Fruit fly (Drosophila melanogaster) whole organism, embryonic: ENCODE measurements around the gene CG5068.

Experiments used
- ATbp ChIP-seq: fragments of 200-800 bp; sonication (Bioruptor generic); optimal IDR thresholded peaks from 2 replicates; lab custom pipeline; 2017; ENCODE audit warnings: missing biosample characterization, mild to moderate bottlenecking, missing genetic modification characterization, missing genetic modification reagents
- Blimp-1 ChIP-seq: fragments of 200-800 bp; sonication (Bioruptor generic); optimal IDR thresholded peaks from 3 replicates; lab custom pipeline; 2018; ENCODE audit warnings: missing biosample characterization, missing genetic modification characterization, mild to moderate bottlenecking, moderate library complexity, missing genetic modification reagents
- CG10274 ChIP-seq: fragments of 200-800 bp; sonication (Bioruptor generic); optimal IDR thresholded peaks from 3 replicates; lab custom pipeline; 2017; ENCODE audit warnings: missing biosample characterization, mild to moderate bottlenecking, missing genetic modification characterization
- CG10462 ChIP-seq: fragments of 200-800 bp; sonication (Bioruptor generic); optimal IDR thresholded peaks from 2 replicates; lab custom pipeline; 2016; ENCODE audit warnings: missing biosample characterization, missing genetic modification characterization
- CG16815 ChIP-seq: fragments of 200-800 bp; sonication (Bioruptor generic); optimal IDR thresholded peaks from 3 replicates; lab custom pipeline; 2017; ENCODE audit warnings: missing biosample characterization, mild to moderate bottlenecking, missing genetic modification characterization
- CG17385 ChIP-seq: fragments of 200-800 bp; sonication (Bioruptor generic); optimal IDR thresholded peaks from 3 replicates; lab custom pipeline; 2018; ENCODE audit warnings: missing biosample characterization, mild to moderate bottlenecking, missing genetic modification characterization
- CG4707 ChIP-seq: fragments of 200-800 bp; sonication (Bioruptor generic); optimal IDR thresholded peaks from 2 replicates; lab custom pipeline; 2018; ENCODE audit warnings: missing biosample characterization, mild to moderate bottlenecking, missing genetic modification characterization, moderate library complexity
- CG5180 ChIP-seq: fragments of 200-800 bp; sonication (Bioruptor generic); optimal IDR thresholded peaks from 3 replicates; lab custom pipeline; 2017; ENCODE audit warnings: missing biosample characterization, missing genetic modification characterization, mild to moderate bottlenecking, moderate library complexity, missing genetic modification reagents
- CG6254 ChIP-seq: fragments of 200-800 bp; sonication (Bioruptor generic); optimal IDR thresholded peaks from 3 replicates; lab custom pipeline; 2017; ENCODE audit warnings: mild to moderate bottlenecking, missing biosample characterization, missing genetic modification reagents, missing genetic modification characterization
- CG6683 ChIP-seq: fragments of 200-800 bp; sonication (Bioruptor generic); optimal IDR thresholded peaks from 2 replicates; lab custom pipeline; 2017; ENCODE audit warnings: missing biosample characterization, mild to moderate bottlenecking, missing genetic modification characterization, missing genetic modification reagents
- CG7745 ChIP-seq: fragments of 200-800 bp; sonication (Bioruptor generic); optimal IDR thresholded peaks from 2 replicates; lab custom pipeline; 2018; ENCODE audit warnings: missing biosample characterization, mild to moderate bottlenecking, missing genetic modification characterization, moderate library complexity
- CG7786 ChIP-seq: fragments of 200-800 bp; sonication (Bioruptor generic); optimal IDR thresholded peaks from 2 replicates; lab custom pipeline; 2016; ENCODE audit warnings: missing biosample characterization, missing genetic modification characterization
- CG8478 ChIP-seq: fragments of >200 bp; optimal IDR thresholded peaks from 2 replicates; lab custom pipeline; 2018
- CG9876 ChIP-seq: fragments of 200-800 bp; sonication (Bioruptor generic); optimal IDR thresholded peaks from 2 replicates; lab custom pipeline; 2016; ENCODE audit warnings: missing biosample characterization, missing genetic modification characterization
- D ChIP-seq, 2 experiments: fragments of 200-800 bp in 1 of 2; fragments of >200 bp in 1 of 2; sonication (Bioruptor generic) in 1 of 2; optimal IDR thresholded peaks; 2 replicates in 1 of 2; 3 replicates in 1 of 2; lab custom pipeline; 2017; ENCODE audit warnings: mild to moderate bottlenecking in 1 of 2, missing biosample characterization in 1 of 2, missing genetic modification characterization in 1 of 2, missing genetic modification reagents in 1 of 2
- D19B ChIP-seq: fragments of 200-800 bp; sonication (Bioruptor generic); optimal IDR thresholded peaks from 2 replicates; lab custom pipeline; 2017; ENCODE audit warnings: missing biosample characterization, mild to moderate bottlenecking, missing genetic modification characterization
- Deaf1 ChIP-seq: fragments of 200-800 bp; optimal IDR thresholded peaks from 3 replicates; lab custom pipeline; 2019; ENCODE audit warnings: missing biosample characterization, mild to moderate bottlenecking, missing genetic modification characterization, moderate library complexity
- Dip3 ChIP-seq: fragments of 200-800 bp; sonication (Bioruptor generic); optimal IDR thresholded peaks from 3 replicates; lab custom pipeline; 2016; ENCODE audit warnings: missing biosample characterization, missing genetic modification characterization
- Dp ChIP-seq: fragments of 200-800 bp; sonication (Bioruptor generic); optimal IDR thresholded peaks from 2 replicates; lab custom pipeline; 2018; ENCODE audit warnings: missing biosample characterization, mild to moderate bottlenecking, missing genetic modification characterization, moderate library complexity
- HLH4C ChIP-seq: fragments of 200-800 bp; sonication (Bioruptor generic); IDR thresholded peaks from 3 replicates; pipeline ENCODE4 v1.3.6; 2022; ENCODE audit warnings: missing biosample characterization, missing genetic modification characterization; ENCODE audit not compliant: partially characterized antibody
- Myb ChIP-seq: fragments of 200-800 bp; sonication (Bioruptor generic); optimal IDR thresholded peaks from 2 replicates; lab custom pipeline; 2016; ENCODE audit warnings: missing biosample characterization, missing genetic modification characterization
- Ravus ChIP-seq: fragments of 200-800 bp; sonication (Bioruptor generic); IDR thresholded peaks from 2 replicates; pipeline ENCODE4 v1.3.6; 2022; ENCODE audit warnings: missing biosample characterization, missing genetic modification characterization
- Six4 ChIP-seq: fragments of 200-800 bp; sonication (Bioruptor generic); optimal IDR thresholded peaks from 2 replicates; lab custom pipeline; 2016; ENCODE audit warnings: missing biosample characterization, missing genetic modification characterization
- Xbp1 ChIP-seq: fragments of 200-800 bp; sonication (Bioruptor generic); optimal IDR thresholded peaks from 3 replicates; lab custom pipeline; 2016; ENCODE audit warnings: missing biosample characterization, mild to moderate bottlenecking, missing genetic modification characterization
- Xrp1 ChIP-seq: fragments of 200-800 bp; sonication (Bioruptor generic); IDR thresholded peaks from 2 replicates; pipeline ENCODE4 v1.3.6; 2022; ENCODE audit warnings: missing biosample characterization, missing genetic modification characterization
- ac ChIP-seq: fragments of 200-800 bp; sonication (Bioruptor generic); optimal IDR thresholded peaks from 3 replicates; lab custom pipeline; 2017; ENCODE audit warnings: missing biosample characterization, mild to moderate bottlenecking, missing genetic modification characterization
- ase ChIP-seq: fragments of 200-800 bp; sonication (Bioruptor generic); IDR thresholded peaks from 3 replicates; pipeline ENCODE4 v1.3.6; 2022; ENCODE audit warnings: missing biosample characterization, missing genetic modification characterization
- ci ChIP-seq: fragments of 200-800 bp; sonication (Bioruptor generic); IDR thresholded peaks from 3 replicates; pipeline ENCODE4 v1.3.6; 2022; ENCODE audit warnings: missing biosample characterization, missing genetic modification characterization
- crol ChIP-seq: fragments of 200-800 bp; sonication (Bioruptor generic); IDR thresholded peaks from 2 replicates; pipeline ENCODE4 v1.3.6; 2022; ENCODE audit warnings: missing biosample characterization, missing genetic modification characterization
- dimm ChIP-seq: fragments of 200-800 bp; sonication (Bioruptor generic); IDR thresholded peaks from 2 replicates; pipeline ENCODE4 v1.3.6; 2022; ENCODE audit warnings: missing biosample characterization, missing genetic modification characterization
- disco-r ChIP-seq: fragments of 200-800 bp; sonication (Bioruptor generic); optimal IDR thresholded peaks from 2 replicates; lab custom pipeline; 2016; ENCODE audit warnings: missing biosample characterization, missing genetic modification characterization
- dmrt11E ChIP-seq: fragments of 200-800 bp; sonication (Bioruptor generic); optimal IDR thresholded peaks from 3 replicates; lab custom pipeline; 2018; ENCODE audit warnings: missing biosample characterization, mild to moderate bottlenecking, missing genetic modification characterization, moderate library complexity
- dmrt99B ChIP-seq: fragments of 200-800 bp; sonication (Bioruptor generic); optimal IDR thresholded peaks from 2 replicates; lab custom pipeline; 2018; ENCODE audit warnings: missing biosample characterization, mild to moderate bottlenecking, missing genetic modification characterization, moderate library complexity
- esg ChIP-seq: fragments of 200-800 bp; sonication (Bioruptor generic); conservative IDR thresholded peaks from 2 replicates; pipeline ENCODE4 v1.3.6; 2022; ENCODE audit warnings: missing biosample characterization, missing genetic modification characterization
- kni ChIP-seq: fragments of 200-800 bp; sonication (Bioruptor generic); optimal IDR thresholded peaks from 3 replicates; lab custom pipeline; 2017; ENCODE audit warnings: mild to moderate bottlenecking, missing biosample characterization, missing genetic modification reagents, missing genetic modification characterization
- knrl ChIP-seq: fragments of 200-800 bp; sonication (Bioruptor generic); IDR thresholded peaks from 3 replicates; pipeline ENCODE4 v1.3.6; 2022; ENCODE audit warnings: missing biosample characterization, missing genetic modification characterization; ENCODE audit not compliant: partially characterized antibody
- lov ChIP-seq, 2 experiments: fragments of 200-800 bp in 1 of 2; fragments of >200 bp in 1 of 2; sonication (Bioruptor generic) in 1 of 2; IDR thresholded peaks in 1 of 2; optimal IDR thresholded peaks in 1 of 2; 2 replicates in 1 of 2; 3 replicates in 1 of 2; pipeline versions ENCODE4 v1.3.6 to Lab custom; 2017 to 2022; ENCODE audit warnings: missing biosample characterization in 1 of 2, missing genetic modification characterization in 1 of 2
- luna ChIP-seq: fragments of 200-800 bp; sonication (Bioruptor generic); optimal IDR thresholded peaks from 2 replicates; lab custom pipeline; 2016; ENCODE audit warnings: missing biosample characterization, missing genetic modification characterization
- pfk ChIP-seq: fragments of 200-800 bp; sonication (Bioruptor generic); optimal IDR thresholded peaks from 2 replicates; lab custom pipeline; 2018; ENCODE audit warnings: missing biosample characterization, mild to moderate bottlenecking, missing genetic modification characterization, moderate library complexity
- run ChIP-seq: fragments of 200-800 bp; sonication (Bioruptor generic); optimal IDR thresholded peaks from 3 replicates; lab custom pipeline; 2018; ENCODE audit warnings: missing biosample characterization, mild to moderate bottlenecking, missing genetic modification characterization
- slbo ChIP-seq: fragments of 200-800 bp; sonication (Bioruptor generic); IDR thresholded peaks from 2 replicates; pipeline ENCODE4 v1.3.6; 2022; ENCODE audit warnings: missing biosample characterization, missing genetic modification characterization
- sr ChIP-seq: fragments of 200-800 bp; sonication (Bioruptor generic); IDR thresholded peaks from 3 replicates; pipeline ENCODE4 v1.3.6; 2022; ENCODE audit warnings: missing biosample characterization, missing genetic modification characterization
- tap ChIP-seq: fragments of 200-800 bp; optimal IDR thresholded peaks from 3 replicates; lab custom pipeline; 2019; ENCODE audit warnings: missing biosample characterization, mild to moderate bottlenecking, missing genetic modification characterization, moderate library complexity
- toy ChIP-seq: fragments of 200-800 bp; sonication (Bioruptor generic); IDR thresholded peaks from 2 replicates; pipeline ENCODE4 v1.3.6; 2022; ENCODE audit warnings: missing biosample characterization, missing genetic modification characterization
- wdn ChIP-seq: fragments of 200-800 bp; sonication (Bioruptor generic); IDR thresholded peaks from 2 replicates; pipeline ENCODE4 v1.3.6; 2022; ENCODE audit warnings: missing biosample characterization, missing genetic modification characterization
- zfh1 ChIP-seq: fragments of 200-800 bp; sonication (Bioruptor generic); IDR thresholded peaks from 3 replicates; pipeline ENCODE4 v1.3.6; 2022; ENCODE audit warnings: missing biosample characterization, missing genetic modification characterization
- zfh2 ChIP-seq: fragments of 200-800 bp; sonication (Bioruptor generic); optimal IDR thresholded peaks from 2 replicates; lab custom pipeline; 2016; ENCODE audit warnings: missing biosample characterization, missing genetic modification characterization

CG5068 gene

DNA sequence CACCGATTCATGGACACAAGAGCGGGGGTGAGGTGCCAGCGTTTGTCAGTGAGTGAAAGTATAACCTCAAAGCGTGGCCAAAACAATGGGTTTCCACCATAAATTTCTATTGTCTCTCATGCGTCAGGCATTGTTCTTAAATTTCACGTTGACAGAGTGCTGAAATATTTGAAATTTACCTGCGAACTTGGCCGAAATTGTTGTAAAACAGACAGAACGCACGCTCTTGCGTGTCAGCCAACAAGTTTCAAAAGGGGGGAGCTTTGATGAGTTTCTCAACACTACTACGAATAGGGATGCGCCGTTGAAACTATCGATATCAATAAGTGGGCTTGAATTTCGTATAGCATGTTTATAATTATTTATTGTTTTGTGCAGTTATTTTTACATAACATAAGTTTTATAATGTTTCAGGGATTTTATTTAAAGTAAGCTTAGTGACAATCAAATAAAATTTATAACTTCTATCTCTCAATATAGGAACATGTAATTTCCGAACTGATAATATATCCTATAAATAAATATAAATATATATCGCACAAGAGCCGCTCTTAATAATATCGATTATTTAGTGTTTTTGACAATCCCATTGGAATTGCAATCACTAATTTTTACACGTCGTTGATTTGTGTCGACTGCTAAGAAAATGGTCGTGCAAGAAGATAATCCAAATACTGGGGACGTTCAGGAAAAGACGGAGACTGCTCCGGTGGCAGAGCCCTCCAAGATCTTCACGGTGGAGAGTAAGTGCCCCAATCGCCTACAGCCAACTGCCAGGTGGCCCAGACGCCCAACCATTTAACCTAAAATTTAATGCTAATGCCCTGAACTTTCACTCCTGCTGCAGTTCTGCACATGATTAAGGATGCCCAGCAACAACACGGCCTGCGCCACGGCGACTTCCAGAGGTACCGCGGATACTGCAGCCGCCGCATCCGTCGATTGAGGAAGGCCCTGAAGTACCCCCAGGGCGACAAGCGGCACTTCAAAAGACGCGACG lies 11.7 kb upstream of the CG5068 start, which contains the start of the genes pix and Srp68 (continued):
- peak; percentile 17 for TF ChIP-seq CG10462 (GFP tag; lab: Kevin White, UChicago)
- TF ChIP-seq ase, result no peak
- no peak for TF ChIP-seq tap (tag; lab: Kevin White, UChicago)
- TF ChIP-seq D (optimal IDR thresholded peaks at IDR 0.05; lab: Kevin White, UChicago), result no peak
- TF ChIP-seq D (GFP tag; optimal IDR thresholded peaks at IDR 0.05; lab: Kevin White, UChicago), result peak; percentile 24
- TF ChIP-seq ac, result no peak
- TF ChIP-seq ATbp (GFP tag; lab: Kevin White, UChicago), result no peak
- peak; percentile 76 for TF ChIP-seq Blimp-1 (GFP tag; lab: Kevin White, UChicago)
- TF ChIP-seq pfk (GFP tag; lab: Kevin White, UChicago), result no peak
- TF ChIP-seq dmrt99B (tag; lab: Kevin White, UChicago), result no peak
- no peak for TF ChIP-seq CG5180
- TF ChIP-seq slbo, result peak; percentile 65; the same call in 1 of the 2 replicates
- TF ChIP-seq Xbp1, result peak; percentile 72
- peak; percentile 47 for TF ChIP-seq CG16815 (GFP tag; lab: Kevin White, UChicago)
- no peak for TF ChIP-seq lov (optimal IDR thresholded peaks at IDR 0.05; lab: Kevin White, UChicago)
- TF ChIP-seq lov (GFP tag; IDR thresholded peaks at IDR 0.05; lab: Robert Waterston, UW), result no peak
- TF ChIP-seq CG10274 (GFP tag; lab: Kevin White, UChicago), result no peak
- no peak for TF ChIP-seq Ravus
- peak; percentile 15 for TF ChIP-seq Six4 (GFP tag; lab: Kevin White, UChicago)
- TF ChIP-seq CG8478, result no peak
- peak; percentile 7 for TF ChIP-seq disco-r (GFP tag; lab: Kevin White, UChicago)
- peak; percentile 48 for TF ChIP-seq CG17385 (GFP tag; lab: Kevin White, UChicago)
- TF ChIP-seq kni (GFP tag; lab: Kevin White, UChicago), result no peak
- no peak for TF ChIP-seq esg (GFP tag; lab: Robert Waterston, UW)
- TF ChIP-seq knrl (GFP tag; lab: Robert Waterston, UW), result peak; percentile 93
- peak; percentile 16 for TF ChIP-seq Myb (GFP tag; lab: Kevin White, UChicago)
- no peak for TF ChIP-seq CG9876 (GFP tag; lab: Kevin White, UChicago)
- peak; percentile 99 for TF ChIP-seq crol (GFP tag; lab: Robert Waterston, UW)
- peak; percentile 49 for TF ChIP-seq Dip3 (GFP tag; lab: Kevin White, UChicago)
- TF ChIP-seq CG6683 (GFP tag; lab: Kevin White, UChicago), result peak; percentile 18
- TF ChIP-seq HLH4C (GFP tag; lab: Robert Waterston, UW), result peak; percentile 67
- no peak for TF ChIP-seq wdn (GFP tag; lab: Robert Waterston, UW)
- peak; percentile 61 for TF ChIP-seq dmrt11E (tag; lab: Kevin White, UChicago)
- no peak for TF ChIP-seq CG6254 (GFP tag; lab: Kevin White, UChicago)
- no peak for TF ChIP-seq Deaf1 (tag; lab: Kevin White, UChicago)
- no peak for TF ChIP-seq D19B
- no peak for TF ChIP-seq toy (GFP tag; lab: Robert Waterston, UW)
- peak; percentile 59; the same call in 1 of the 2 replicates for TF ChIP-seq Xrp1
- no peak for TF ChIP-seq CG4707 (GFP tag; lab: Kevin White, UChicago)
- TF ChIP-seq luna (GFP tag; lab: Kevin White, UChicago), result no peak
- no peak for TF ChIP-seq sr (GFP tag; lab: Robert Waterston, UW)
- TF ChIP-seq Dp (GFP tag; lab: Kevin White, UChicago), result peak; percentile 23
- no peak for TF ChIP-seq CG7745
- TF ChIP-seq zfh1 (GFP tag; lab: Robert Waterston, UW), result no peak
- no peak for TF ChIP-seq run (tag; lab: Kevin White, UChicago)
- peak; percentile 55 for TF ChIP-seq zfh2 (GFP tag; lab: Kevin White, UChicago)
- peak; percentile 43 for TF ChIP-seq CG7786 (GFP tag; lab: Kevin White, UChicago)
- no peak for TF ChIP-seq ci (GFP tag; lab: Robert Waterston, UW)
- TF ChIP-seq dimm (GFP tag; lab: Robert Waterston, UW), result no peak
